Fruit fly (Drosophila melanogaster) whole organism, embryonic: Measurements from ENCODE around the gene sad.

ENCODE experiments used
- Asciz ChIP-seq: fragments of 200-800 bp; sonication (Bioruptor generic); optimal IDR thresholded peaks from 2 replicates; lab custom pipeline; 2017; ENCODE audit warnings: missing biosample characterization, mild to moderate bottlenecking, missing genetic modification characterization, missing genetic modification reagents
- Awh ChIP-seq: fragments of 200-800 bp; sonication (Bioruptor generic); IDR thresholded peaks from 2 replicates; pipeline ENCODE4, ENCODE4 v1.3.6; 2022; ENCODE audit warnings: missing biosample characterization, missing genetic modification characterization
- Bgb ChIP-seq: fragments of 200-800 bp; sonication (Bioruptor generic); IDR thresholded peaks from 2 replicates; pipeline ENCODE4 v1.3.6; 2022; ENCODE audit warnings: missing biosample characterization, missing genetic modification characterization; ENCODE audit not compliant: partially characterized antibody
- C15 ChIP-seq: fragments of 200-800 bp; sonication (Bioruptor generic); IDR thresholded peaks from 3 replicates; pipeline ENCODE4 v1.3.6; 2022; ENCODE audit warnings: missing biosample characterization, missing genetic modification characterization
- CG10366 ChIP-seq: fragments of 200-800 bp; sonication (Bioruptor generic); IDR thresholded peaks from 2 replicates; pipeline ENCODE4 v1.3.6; 2022; ENCODE audit warnings: missing biosample characterization, missing genetic modification characterization
- CG10462 ChIP-seq: fragments of 200-800 bp; sonication (Bioruptor generic); optimal IDR thresholded peaks from 2 replicates; lab custom pipeline; 2016; ENCODE audit warnings: missing biosample characterization, missing genetic modification characterization
- CG11085 ChIP-seq: fragments of 200-800 bp; sonication (Bioruptor generic); IDR thresholded peaks from 2 replicates; pipeline ENCODE4 v1.3.6; 2022; ENCODE audit warnings: missing biosample characterization, missing genetic modification characterization
- CG12659 ChIP-seq: fragments of 200-800 bp; sonication (Bioruptor generic); optimal IDR thresholded peaks from 3 replicates; lab custom pipeline; 2017; ENCODE audit warnings: mild to moderate bottlenecking, missing biosample characterization, missing genetic modification reagents, missing genetic modification characterization
- CG12942 ChIP-seq: fragments of 200-800 bp; sonication (Bioruptor generic); optimal IDR thresholded peaks from 3 replicates; lab custom pipeline; 2016; ENCODE audit warnings: missing biosample characterization, missing genetic modification characterization
- CG14050 ChIP-seq: fragments of 200-800 bp; sonication (Bioruptor generic); IDR thresholded peaks from 3 replicates; pipeline ENCODE4 v1.3.6; 2022; ENCODE audit warnings: missing biosample characterization, missing genetic modification characterization
- CG15696 ChIP-seq: fragments of 200-800 bp; sonication (Bioruptor generic); optimal IDR thresholded peaks from 2 replicates; lab custom pipeline; 2019; ENCODE audit warnings: missing biosample characterization, mild to moderate bottlenecking, missing genetic modification characterization, moderate library complexity
- CG18619 ChIP-seq: fragments of 200-800 bp; sonication (Bioruptor generic); optimal IDR thresholded peaks from 3 replicates; lab custom pipeline; 2017; ENCODE audit warnings: missing biosample characterization, mild to moderate bottlenecking, missing genetic modification characterization
- CG2202 ChIP-seq: fragments of 200-800 bp; sonication (Bioruptor generic); optimal IDR thresholded peaks from 2 replicates; lab custom pipeline; 2018; ENCODE audit warnings: missing biosample characterization, mild to moderate bottlenecking, missing genetic modification characterization
- CG2678 ChIP-seq: fragments of 200-800 bp; sonication (Bioruptor generic); optimal IDR thresholded peaks from 3 replicates; lab custom pipeline; 2019; ENCODE audit warnings: missing biosample characterization, mild to moderate bottlenecking, missing genetic modification characterization, moderate library complexity
- CG2889 ChIP-seq: fragments of 200-800 bp; sonication (Bioruptor generic); IDR thresholded peaks from 3 replicates; pipeline ENCODE4 v1.3.6; 2022; ENCODE audit warnings: missing biosample characterization, missing genetic modification characterization
- CG32532 ChIP-seq: fragments of 200-800 bp; sonication (Bioruptor generic); IDR thresholded peaks from 2 replicates; pipeline ENCODE4 v1.3.6; 2022; ENCODE audit warnings: missing biosample characterization, missing genetic modification characterization
- CG8290 ChIP-seq, 3 experiments: fragments of 200-800 bp; sonication (Bioruptor generic); optimal IDR thresholded peaks; 2 replicates each; lab custom pipeline; 2016 to 2019; ENCODE audit warnings: missing biosample characterization in 3 of 3, missing genetic modification characterization in 3 of 3, mild to moderate bottlenecking in 2 of 3, moderate library complexity in 1 of 3
- CG8359 ChIP-seq: fragments of 200-800 bp; sonication (Bioruptor generic); optimal IDR thresholded peaks from 2 replicates; lab custom pipeline; 2017; ENCODE audit warnings: missing biosample characterization, mild to moderate bottlenecking, missing genetic modification characterization, borderline replicate concordance
- CG9817 ChIP-seq: fragments of 200-800 bp; sonication (Bioruptor generic); optimal IDR thresholded peaks from 2 replicates; lab custom pipeline; 2018; ENCODE audit warnings: missing biosample characterization, mild to moderate bottlenecking, missing genetic modification characterization, moderate library complexity
- Camta ChIP-seq: fragments of 200-800 bp; sonication (Bioruptor generic); optimal IDR thresholded peaks from 2 replicates; lab custom pipeline; 2016; ENCODE audit warnings: missing biosample characterization, missing genetic modification characterization
- D19A ChIP-seq: fragments of 200-800 bp; optimal IDR thresholded peaks from 3 replicates; lab custom pipeline; 2019; ENCODE audit warnings: missing biosample characterization, mild to moderate bottlenecking, missing genetic modification characterization, moderate library complexity
- Dip3 ChIP-seq: fragments of 200-800 bp; sonication (Bioruptor generic); optimal IDR thresholded peaks from 3 replicates; lab custom pipeline; 2016; ENCODE audit warnings: missing biosample characterization, missing genetic modification characterization
- Hey ChIP-seq: fragments of 200-800 bp; sonication (Bioruptor generic); optimal IDR thresholded peaks from 3 replicates; lab custom pipeline; 2018; ENCODE audit warnings: missing biosample characterization, mild to moderate bottlenecking, missing genetic modification characterization
- Hmr ChIP-seq: fragments of 200-800 bp; sonication (Bioruptor generic); optimal IDR thresholded peaks from 3 replicates; lab custom pipeline; 2017; ENCODE audit warnings: mild to moderate bottlenecking, missing biosample characterization, missing genetic modification reagents, missing genetic modification characterization
- Hsf ChIP-seq: fragments of 200-800 bp; sonication (Bioruptor generic); optimal IDR thresholded peaks from 3 replicates; lab custom pipeline; 2016; ENCODE audit warnings: missing biosample characterization, missing genetic modification characterization
- Jarid2 ChIP-seq: fragments of 200-800 bp; sonication (Bioruptor generic); optimal IDR thresholded peaks from 3 replicates; lab custom pipeline; 2017; ENCODE audit warnings: mild to moderate bottlenecking, missing biosample characterization, missing genetic modification reagents, missing genetic modification characterization
- Lim3 ChIP-seq: fragments of 200-800 bp; sonication (Bioruptor generic); IDR thresholded peaks from 2 replicates; pipeline ENCODE4 v1.3.6; 2022; ENCODE audit warnings: missing biosample characterization, missing genetic modification characterization
- Max ChIP-seq: fragments of 200-800 bp; sonication (Bioruptor generic); optimal IDR thresholded peaks from 2 replicates; lab custom pipeline; 2016; ENCODE audit warnings: missing biosample characterization, mild to moderate bottlenecking, missing genetic modification characterization
- NFAT ChIP-seq: fragments of 200-800 bp; sonication (Bioruptor generic); IDR thresholded peaks from 2 replicates; pipeline ENCODE4 v1.3.6; 2022; ENCODE audit warnings: missing biosample characterization, missing genetic modification characterization
- Ravus ChIP-seq: fragments of 200-800 bp; sonication (Bioruptor generic); IDR thresholded peaks from 2 replicates; pipeline ENCODE4 v1.3.6; 2022; ENCODE audit warnings: missing biosample characterization, missing genetic modification characterization
- Rx ChIP-seq: fragments of 200-800 bp; sonication (Bioruptor generic); IDR thresholded peaks from 2 replicates; pipeline ENCODE4 v1.3.6; 2022; ENCODE audit warnings: missing biosample characterization, missing genetic modification characterization
- Side ChIP-seq: fragments of 200-800 bp; sonication (Bioruptor generic); optimal IDR thresholded peaks from 2 replicates; lab custom pipeline; 2016; ENCODE audit warnings: missing biosample characterization, missing genetic modification characterization
- Tbp ChIP-seq: fragments of >200 bp; optimal IDR thresholded peaks from 2 replicates; lab custom pipeline; 2018; ENCODE audit warnings: missing biosample characterization, missing genetic modification characterization
- ap ChIP-seq: fragments of 200-800 bp; sonication (Bioruptor generic); IDR thresholded peaks from 2 replicates; pipeline ENCODE4 v1.3.6; 2022; ENCODE audit warnings: missing biosample characterization, missing genetic modification characterization
- bab2 ChIP-seq: fragments of 200-800 bp; sonication (Bioruptor generic); optimal IDR thresholded peaks from 2 replicates; lab custom pipeline; 2016; ENCODE audit warnings: missing biosample characterization, missing genetic modification characterization
- bsh ChIP-seq, 2 experiments: fragments of 200-800 bp; sonication (Bioruptor generic); optimal IDR thresholded peaks; 2 replicates each; lab custom pipeline; 2017 to 2018; ENCODE audit warnings: mild to moderate bottlenecking in 2 of 2, missing biosample characterization in 2 of 2, missing genetic modification characterization in 2 of 2, moderate library complexity in 1 of 2
- cato ChIP-seq: fragments of 200-800 bp; sonication (Bioruptor generic); optimal IDR thresholded peaks from 2 replicates; lab custom pipeline; 2016; ENCODE audit warnings: missing biosample characterization, missing genetic modification characterization, borderline replicate concordance
- chn ChIP-seq: fragments of 200-800 bp; sonication (Bioruptor generic); optimal IDR thresholded peaks from 2 replicates; lab custom pipeline; 2016; ENCODE audit warnings: missing biosample characterization, missing genetic modification characterization
- crc ChIP-seq: fragments of 200-800 bp; sonication (Bioruptor generic); optimal IDR thresholded peaks from 2 replicates; lab custom pipeline; 2016; ENCODE audit warnings: missing biosample characterization, missing genetic modification characterization
- gcm ChIP-seq: fragments of 200-800 bp; sonication (Bioruptor generic); optimal IDR thresholded peaks from 2 replicates; lab custom pipeline; 2019; ENCODE audit warnings: missing biosample characterization, mild to moderate bottlenecking, missing genetic modification characterization, moderate library complexity
- grn ChIP-seq: fragments of 200-800 bp; sonication (Bioruptor generic); optimal IDR thresholded peaks from 3 replicates; lab custom pipeline; 2017; ENCODE audit warnings: missing biosample characterization, missing genetic modification characterization
- lov ChIP-seq, 2 experiments: fragments of 200-800 bp in 1 of 2; fragments of >200 bp in 1 of 2; sonication (Bioruptor generic) in 1 of 2; IDR thresholded peaks in 1 of 2; optimal IDR thresholded peaks in 1 of 2; 2 replicates in 1 of 2; 3 replicates in 1 of 2; pipeline versions ENCODE4 v1.3.6 to Lab custom; 2017 to 2022; ENCODE audit warnings: missing biosample characterization in 1 of 2, missing genetic modification characterization in 1 of 2
- mam ChIP-seq: fragments of 200-800 bp; sonication (Bioruptor generic); optimal IDR thresholded peaks from 3 replicates; lab custom pipeline; 2016; ENCODE audit warnings: missing biosample characterization, missing genetic modification characterization
- nerfin-1 ChIP-seq: fragments of 200-800 bp; sonication (Bioruptor generic); optimal IDR thresholded peaks from 3 replicates; lab custom pipeline; 2019; ENCODE audit warnings: missing biosample characterization, mild to moderate bottlenecking, missing genetic modification characterization, moderate library complexity
- nom ChIP-seq: fragments of 200-800 bp; sonication (Bioruptor generic); optimal IDR thresholded peaks from 2 replicates; lab custom pipeline; 2017; ENCODE audit warnings: missing biosample characterization, missing genetic modification characterization, mild to moderate bottlenecking, moderate library complexity, missing genetic modification reagents
- oc ChIP-seq: fragments of 200-800 bp; sonication (Bioruptor generic); optimal IDR thresholded peaks from 2 replicates; lab custom pipeline; 2018; ENCODE audit warnings: missing biosample characterization, mild to moderate bottlenecking, missing genetic modification characterization, moderate library complexity
- pum ChIP-seq: fragments of 200-800 bp; sonication (Bioruptor generic); optimal IDR thresholded peaks from 2 replicates; lab custom pipeline; 2016; ENCODE audit warnings: missing biosample characterization, missing genetic modification characterization
- trem ChIP-seq: fragments of 200-800 bp; optimal IDR thresholded peaks from 3 replicates; lab custom pipeline; 2019; ENCODE audit warnings: missing biosample characterization, mild to moderate bottlenecking, missing genetic modification characterization, moderate library complexity
- zf30C ChIP-seq: fragments of 200-800 bp; sonication (Bioruptor generic); optimal IDR thresholded peaks from 3 replicates; lab custom pipeline; 2018; ENCODE audit warnings: missing biosample characterization, mild to moderate bottlenecking, missing genetic modification characterization

sad gene

DNA sequence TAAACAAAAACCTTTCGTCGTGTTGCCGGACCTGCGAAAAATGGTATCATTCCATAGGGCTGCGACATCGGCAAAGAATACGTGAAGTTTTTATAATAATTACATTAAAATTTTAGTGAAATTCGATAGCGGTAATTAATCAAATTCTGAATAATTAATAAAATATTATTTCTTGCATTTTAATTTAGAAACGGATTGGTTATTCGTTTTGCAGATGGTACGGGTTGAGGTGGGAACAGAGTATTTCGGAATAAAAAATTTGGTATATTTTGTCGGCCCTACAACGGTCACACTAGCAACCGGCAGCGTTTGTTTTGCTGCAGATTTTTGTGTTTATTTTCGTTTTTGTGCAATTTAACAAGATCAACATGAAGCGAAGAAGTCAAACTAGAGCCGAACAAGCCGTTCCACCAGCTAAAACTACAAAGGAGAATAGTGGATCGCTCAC lies 5.5 kb downstream of the sad start, which contains the start of the genes CG6962 and CG31368 (continued):
- TF ChIP-seq Hsf (GFP tag; lab: Kevin White, UChicago) = peak; percentile 84
- TF ChIP-seq CG2202 (tag; lab: Kevin White, UChicago) = peak; percentile 50
- TF ChIP-seq oc (tag; lab: Kevin White, UChicago) = peak; percentile 30
- peak; percentile 47 for TF ChIP-seq CG10462 (GFP tag; lab: Kevin White, UChicago)
- TF ChIP-seq CG8290 (GFP tag; optimal IDR thresholded peaks at IDR 0.05; lab: Kevin White, UChicago) = peak; percentile 66
- TF ChIP-seq CG8290 (tag; optimal IDR thresholded peaks at IDR 0.05; lab: Kevin White, UChicago) = no peak
- TF ChIP-seq CG2889 = peak; percentile 64; the same call in 2 of the 3 replicates
- TF ChIP-seq CG11085 = peak; percentile 69
- peak; percentile 80 for TF ChIP-seq chn (GFP tag; lab: Kevin White, UChicago)
- TF ChIP-seq bsh (GFP tag; optimal IDR thresholded peaks at IDR 0.05; lab: Kevin White, UChicago) = peak in 1 of 2 experiments; percentile 82
- peak; percentile 7 for TF ChIP-seq crc (GFP tag; lab: Kevin White, UChicago)
- peak; percentile 71 for TF ChIP-seq D19A (tag; lab: Kevin White, UChicago)
- peak; percentile 73 for TF ChIP-seq Camta (GFP tag; lab: Kevin White, UChicago)
- peak; percentile 90 for TF ChIP-seq CG32532 (GFP tag; lab: Robert Waterston, UW)
- peak; percentile 20 for TF ChIP-seq Asciz
- TF ChIP-seq lov (optimal IDR thresholded peaks at IDR 0.05; lab: Kevin White, UChicago) = no peak
- no peak for TF ChIP-seq lov (GFP tag; IDR thresholded peaks at IDR 0.05; lab: Robert Waterston, UW)
- TF ChIP-seq Hey (tag; lab: Kevin White, UChicago) = no peak
- no peak for TF ChIP-seq zf30C (GFP tag; lab: Kevin White, UChicago)
- TF ChIP-seq bab2 (GFP tag; lab: Kevin White, UChicago) = peak; percentile 66
- TF ChIP-seq Hmr (GFP tag; lab: Kevin White, UChicago) = peak; percentile 80
- TF ChIP-seq NFAT (GFP tag; lab: Robert Waterston, UW) = peak; percentile 84
- peak; percentile 71 for TF ChIP-seq Rx (GFP tag; lab: Robert Waterston, UW)
- TF ChIP-seq CG10366 = peak; percentile 84
- TF ChIP-seq CG2678 (tag; lab: Kevin White, UChicago) = peak; percentile 82
- peak; percentile 73 for TF ChIP-seq gcm (GFP tag; lab: Kevin White, UChicago)
- TF ChIP-seq CG9817 (tag; lab: Kevin White, UChicago) = peak; percentile 92
- peak; percentile 95 for TF ChIP-seq trem (tag; lab: Kevin White, UChicago)
- peak; percentile 69 for TF ChIP-seq mam (GFP tag; lab: Kevin White, UChicago)
- no peak for TF ChIP-seq Tbp (GFP tag; lab: Kevin White, UChicago)
- peak; percentile 65 for TF ChIP-seq cato (GFP tag; lab: Kevin White, UChicago)
- TF ChIP-seq CG12942 (GFP tag; lab: Kevin White, UChicago) = peak; percentile 79
- peak; percentile 83 for TF ChIP-seq CG12659 (GFP tag; lab: Kevin White, UChicago)
- TF ChIP-seq Bgb (GFP tag; lab: Robert Waterston, UW) = no peak
- peak; percentile 72 for TF ChIP-seq CG18619
- no peak for TF ChIP-seq grn (GFP tag; lab: Kevin White, UChicago)
- peak; percentile 82 for TF ChIP-seq Max
- TF ChIP-seq Dip3 (GFP tag; lab: Kevin White, UChicago) = peak; percentile 64
- no peak for TF ChIP-seq C15
- TF ChIP-seq Side (GFP tag; lab: Kevin White, UChicago) = no peak
- TF ChIP-seq CG15696 (tag; lab: Kevin White, UChicago) = peak; percentile 92
- TF ChIP-seq Awh (GFP tag; lab: Robert Waterston, UW) = peak; percentile 58; the same call in 1 of the 2 replicates
- TF ChIP-seq pum (GFP tag; lab: Kevin White, UChicago) = peak; percentile 63
- peak; percentile 27; the same call in 1 of the 2 replicates for TF ChIP-seq Ravus
- TF ChIP-seq nerfin-1 (tag; lab: Kevin White, UChicago) = peak; percentile 80
- no peak for TF ChIP-seq CG8359 (GFP tag; lab: Kevin White, UChicago)
- TF ChIP-seq nom (GFP tag; lab: Kevin White, UChicago) = peak; percentile 28
- TF ChIP-seq CG14050 (GFP tag; lab: Robert Waterston, UW) = peak; percentile 59
- TF ChIP-seq Lim3 (GFP tag; lab: Robert Waterston, UW) = no peak
- peak; percentile 71 for TF ChIP-seq ap
- TF ChIP-seq Jarid2 (GFP tag; lab: Kevin White, UChicago) = peak; percentile 1
